Fruit fly (Drosophila melanogaster): ENCODE data around the gene CG11983.
A peak's percentile ranks its signal among the peaks of the same experiment; 100 is the strongest.

The CG11983 gene

dm6 chr3R:9033619-9034401 is 25.7 kb downstream of the CG11983 start:
- TF ChIP-seq nerfin-1 (tag; optimal IDR thresholded peaks at IDR 0.05) (peak; percentile 93), Hand (GFP tag; optimal IDR thresholded peaks at IDR 0.05) (peak; percentile 83), Bteb2 (GFP tag; optimal IDR thresholded peaks at IDR 0.05) (peak; percentile 43), mam (GFP tag; optimal IDR thresholded peaks at IDR 0.05) (peak; percentile 8), z (GFP tag; IDR thresholded peaks at IDR 0.05) (peak; percentile 74; the same call in 2 of the 3 replicates), CG13894 (tag; optimal IDR thresholded peaks at IDR 0.05) (peak; percentile 72), CG15696 (tag; optimal IDR thresholded peaks at IDR 0.05) (peak; percentile 80), corto (GFP tag; optimal IDR thresholded peaks at IDR 0.05) (peak; percentile 55), CG15479 (GFP tag; optimal IDR thresholded peaks at IDR 0.05) (peak; percentile 81), chn (GFP tag; optimal IDR thresholded peaks at IDR 0.05) (peak; percentile 41), cas (GFP tag; IDR thresholded peaks at IDR 0.05) (0 out of 2 replicates have a peak, but pooled peaks have one; percentile 21), CG5245 (GFP tag; optimal IDR thresholded peaks at IDR 0.05) (peak; percentile 38), CG7963 (GFP tag; IDR thresholded peaks at IDR 0.05; ENCODE audit: partially characterized antibody) (no peak), YL-1 (GFP tag; optimal IDR thresholded peaks at IDR 0.05) (peak; percentile 81), Dfd (GFP tag; optimal IDR thresholded peaks at IDR 0.05) (no peak), mirr (GFP tag; optimal IDR thresholded peaks at IDR 0.05) (peak; percentile 7), CG30431 (GFP tag; optimal IDR thresholded peaks at IDR 0.05) (peak; percentile 7), CG31388 (GFP tag; optimal IDR thresholded peaks at IDR 0.05) (no peak), CG16863 (GFP tag; optimal IDR thresholded peaks at IDR 0.05) (peak; percentile 25), CG32767 (GFP tag; IDR thresholded peaks at IDR 0.05) (peak; percentile 70; the same call in 1 of the 2 replicates), Six4 (GFP tag; optimal IDR thresholded peaks at IDR 0.05) (peak; percentile 58), B-H2 (GFP tag; optimal IDR thresholded peaks at IDR 0.05) (peak; percentile 71), CG17359 (tag; optimal IDR thresholded peaks at IDR 0.05) (peak; percentile 74), caup (GFP tag; optimal IDR thresholded peaks at IDR 0.05; ENCODE audit: severe bottlenecking) (peak; percentile 83), CG8765 (GFP tag; IDR thresholded peaks at IDR 0.05) (no peak), Ets65A (GFP tag) (no peak), jumu (GFP tag; optimal IDR thresholded peaks at IDR 0.05) (peak; percentile 12), sima (GFP tag; optimal IDR thresholded peaks at IDR 0.05) (no peak), CG6654 (GFP tag; optimal IDR thresholded peaks at IDR 0.05) (peak; percentile 44), Taf1 (GFP tag; IDR thresholded peaks at IDR 0.05) (no peak; the same call in 1 of the 2 replicates), CG11456 (GFP tag; IDR thresholded peaks at IDR 0.05) (no peak), ato (GFP tag; IDR thresholded peaks at IDR 0.05; ENCODE audit: partially characterized antibody) (no peak), Elba2 (GFP tag; optimal IDR thresholded peaks at IDR 0.05) (peak; percentile 20), zen (tag; optimal IDR thresholded peaks at IDR 0.05) (peak; percentile 72), seq (GFP tag; IDR thresholded peaks at IDR 0.05) (peak; percentile 63), danr (GFP tag; IDR thresholded peaks at IDR 0.05) (no peak; the same call in 1 of the 2 replicates), Ada2b (GFP tag; IDR thresholded peaks at IDR 0.05) (0 out of 2 replicates have a peak, but pooled peaks have one; percentile 38), CG10565 (GFP tag; optimal IDR thresholded peaks at IDR 0.05) (no peak), PHDP (tag; optimal IDR thresholded peaks at IDR 0.05) (peak; percentile 88), CG3847 (GFP tag; IDR thresholded peaks at IDR 0.05) (peak; percentile 60; the same call in 1 of the 2 replicates), tin (GFP tag; optimal IDR thresholded peaks at IDR 0.05) (peak; percentile 70), org-1 (GFP tag; optimal IDR thresholded peaks at IDR 0.05) (peak; percentile 76), al (GFP tag; IDR thresholded peaks at IDR 0.05) (peak; percentile 19; the same call in 1 of the 2 replicates), exex (tag; optimal IDR thresholded peaks at IDR 0.05) (peak; percentile 63), luna (GFP tag; optimal IDR thresholded peaks at IDR 0.05) (no peak), ftz-f1 (GFP tag; optimal IDR thresholded peaks at IDR 0.05) (peak; percentile 16), MTF-1 (GFP tag; optimal IDR thresholded peaks at IDR 0.05; ENCODE audit: borderline replicate concordance) (peak; percentile 21), lmd (GFP tag; IDR thresholded peaks at IDR 0.05) (peak; percentile 68), sd (tag; optimal IDR thresholded peaks at IDR 0.05) (peak; percentile 76)

All from whole organism, embryonic.